Worm (Caenorhabditis elegans) whole organism, L3 larva: ENCODE data around the gene T05A8.6.

Experiments
- ama-1 ChIP-seq: fragments of 150-350 bp; optimal IDR thresholded peaks from 2 replicates; lab custom pipeline; 2018
- ceh-16 ChIP-seq: sonication (generic microtip); optimal IDR thresholded peaks from 2 replicates; lab custom pipeline; 2017; ENCODE audit warnings: missing biosample characterization, missing genetic modification characterization
- skn-1 ChIP-seq: fragments of 150-350 bp; optimal IDR thresholded peaks from 2 replicates; lab custom pipeline; 2014; ENCODE audit warnings: missing biosample characterization, missing genetic modification characterization

ce11 chrII:2739619-2740018, at the start of gene T05A8.6:
- TF ChIP-seq ama-1 (no peak), skn-1 (tag; lab: Kevin White, UChicago) (no peak), ceh-16 (no peak)
